Worm (Caenorhabditis elegans): Measurements from ENCODE around the gene otpl-4.

DNA sequence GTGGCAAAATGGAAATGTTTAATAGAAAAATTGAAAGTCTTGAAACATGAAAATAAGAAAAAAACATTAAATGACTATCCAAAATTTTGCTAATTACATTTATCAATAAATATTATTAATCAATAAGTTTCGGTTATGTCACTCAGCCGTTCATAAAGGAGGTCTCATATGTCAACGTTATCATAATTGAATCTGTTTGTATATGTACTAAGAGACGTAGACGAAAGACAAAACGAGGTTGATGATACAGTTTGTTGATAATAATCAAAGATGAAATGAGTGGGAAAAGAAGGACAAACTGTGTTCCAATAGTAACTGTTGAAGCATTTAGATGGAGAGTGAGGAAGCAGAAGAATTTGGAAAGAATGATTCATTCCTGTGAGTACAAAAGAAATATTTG, 49.8 kb downstream of the otpl-4 start:
- no peak for TF ChIP-seq flt-1 (GFP tag; IDR thresholded peaks at IDR 0.05)
- no peak for TF ChIP-seq ztf-23 (GFP tag; IDR thresholded peaks at IDR 0.05)
- no peak for TF ChIP-seq klf-2 (GFP tag; conservative IDR thresholded peaks at IDR 0.05)
- TF ChIP-seq ztf-29 (GFP tag; IDR thresholded peaks at IDR 0.05) = no peak
- no peak for TF ChIP-seq cog-1 (tag; optimal IDR thresholded peaks at IDR 0.05)

Measured in whole organism, midembryonic.